Fruit fly (Drosophila melanogaster): ENCODE results near the gene mRRF1.
A peak's percentile ranks its signal among the peaks of the same experiment; 100 is the strongest.

mRRF1 gene

dm6 chr3L:9372278-9372975, 8.3 kb downstream of the mRRF1 start, which contains the start of the genes Hsp67Bc, CG4456 and Hsp22:
TSS of gene Hsp67Bc (minus strand) at chr3L:9372497.
TSS of gene CG4456 (plus strand) at chr3L:9372722.
TSS of gene Hsp22 (plus strand) at chr3L:9372931.
- TF ChIP-seq Rel (GFP tag; optimal IDR thresholded peaks at IDR 0.05) (no peak), Rel (tag; optimal IDR thresholded peaks at IDR 0.05) (peak; percentile 5), GATAd (GFP tag; optimal IDR thresholded peaks at IDR 0.05) (no peak)

dm6 chr3L:9373374-9374004, 9.3 kb downstream of the mRRF1 start:
- TF ChIP-seq Hnf4 (GFP tag; optimal IDR thresholded peaks at IDR 0.05) (peak; percentile 63), Dif (GFP tag; optimal IDR thresholded peaks at IDR 0.05; ENCODE audit: partially characterized antibody) (peak; percentile 96), CrebA (GFP tag; optimal IDR thresholded peaks at IDR 0.05; ENCODE audit: borderline replicate concordance) (no peak), ey (GFP tag; optimal IDR thresholded peaks at IDR 0.05) (peak; percentile 50), dmrt93B (GFP tag; optimal IDR thresholded peaks at IDR 0.05) (peak; percentile 36), rgr (GFP tag; optimal IDR thresholded peaks at IDR 0.05) (peak; percentile 82), fru (GFP tag; optimal IDR thresholded peaks at IDR 0.05) (peak; percentile 68), usp (GFP tag; optimal IDR thresholded peaks at IDR 0.05) (no peak), woc (GFP tag; optimal IDR thresholded peaks at IDR 0.05) (peak; percentile 1), foxo (GFP tag; optimal IDR thresholded peaks at IDR 0.05) (peak in 1 of 2 experiments; percentile 83), Mio (GFP tag; optimal IDR thresholded peaks at IDR 0.05) (no peak), Hr78 (GFP tag; optimal IDR thresholded peaks at IDR 0.05) (no peak), CG32264 (GFP tag; optimal IDR thresholded peaks at IDR 0.05) (no peak), HLH106 (tag; optimal IDR thresholded peaks at IDR 0.05) (peak; percentile 47), h (GFP tag; optimal IDR thresholded peaks at IDR 0.05) (peak; percentile 77), CG9705 (GFP tag; optimal IDR thresholded peaks at IDR 0.05) (peak; percentile 51), Jra (GFP tag; optimal IDR thresholded peaks at IDR 0.05) (peak; percentile 37), psq (GFP tag; optimal IDR thresholded peaks at IDR 0.05) (peak; percentile 47), sv (GFP tag; optimal IDR thresholded peaks at IDR 0.05) (peak; percentile 53), brk (GFP tag; optimal IDR thresholded peaks at IDR 0.05) (peak; percentile 63), Vsx2 (GFP tag; optimal IDR thresholded peaks at IDR 0.05; ENCODE audit: partially characterized antibody) (no peak), Rel (GFP tag; optimal IDR thresholded peaks at IDR 0.05) (no peak), Rel (tag; optimal IDR thresholded peaks at IDR 0.05) (peak; percentile 21), Sp1 (GFP tag; optimal IDR thresholded peaks at IDR 0.05) (peak; percentile 80), br (GFP tag; optimal IDR thresholded peaks at IDR 0.05) (peak; percentile 40), dl (GFP tag; optimal IDR thresholded peaks at IDR 0.05; ENCODE audit: insufficient read depth in 1 of 2, partially characterized antibody in 2 of 2) (peak; percentile 87 to 90), sage (GFP tag; optimal IDR thresholded peaks at IDR 0.05) (peak; percentile 57), jim (GFP tag; optimal IDR thresholded peaks at IDR 0.05) (no peak), OdsH (GFP tag; optimal IDR thresholded peaks at IDR 0.05) (peak; percentile 72), Hr83 (GFP tag; optimal IDR thresholded peaks at IDR 0.05; ENCODE audit: poor library complexity, severe bottlenecking) (peak; percentile 75)

dm6 chr3L:9375130-9375529, 11.0 kb downstream of the mRRF1 start, which contains the start of gene CG4461:
TSS of gene CG4461 (plus strand) at chr3L:9375430.
- TF ChIP-seq woc (GFP tag; optimal IDR thresholded peaks at IDR 0.05), result no peak
- TF ChIP-seq tai (GFP tag; optimal IDR thresholded peaks at IDR 0.05), result no peak
- no peak for TF ChIP-seq dmrt93B (GFP tag; optimal IDR thresholded peaks at IDR 0.05)
- no peak for TF ChIP-seq N (GFP tag; optimal IDR thresholded peaks at IDR 0.05)

dm6 chr3L:9376573-9376972, 12.4 kb downstream of the mRRF1 start:
- no peak for TF ChIP-seq ey (GFP tag; optimal IDR thresholded peaks at IDR 0.05)
- no peak for TF ChIP-seq Jra (GFP tag; optimal IDR thresholded peaks at IDR 0.05)
- TF ChIP-seq psq (GFP tag; optimal IDR thresholded peaks at IDR 0.05), result no peak
- no peak for TF ChIP-seq dmrt93B (GFP tag; optimal IDR thresholded peaks at IDR 0.05)
- TF ChIP-seq Vsx2 (GFP tag; optimal IDR thresholded peaks at IDR 0.05; ENCODE audit: partially characterized antibody), result no peak
- TF ChIP-seq CG9705 (GFP tag; optimal IDR thresholded peaks at IDR 0.05), result no peak
- no peak for TF ChIP-seq rgr (GFP tag; optimal IDR thresholded peaks at IDR 0.05)
- TF ChIP-seq CG32264 (GFP tag; optimal IDR thresholded peaks at IDR 0.05), result no peak
- TF ChIP-seq Hnf4 (GFP tag; optimal IDR thresholded peaks at IDR 0.05), result no peak
- TF ChIP-seq Sp1 (GFP tag; optimal IDR thresholded peaks at IDR 0.05), result no peak
- no peak for TF ChIP-seq br (GFP tag; optimal IDR thresholded peaks at IDR 0.05)
- TF ChIP-seq dsf (GFP tag; optimal IDR thresholded peaks at IDR 0.05; ENCODE audit: borderline replicate concordance), result no peak
- no peak for TF ChIP-seq OdsH (GFP tag; optimal IDR thresholded peaks at IDR 0.05)
- TF ChIP-seq Abd-B (GFP tag; optimal IDR thresholded peaks at IDR 0.05), result no peak
- no peak for TF ChIP-seq fru (GFP tag; optimal IDR thresholded peaks at IDR 0.05)
- TF ChIP-seq Myc (optimal IDR thresholded peaks at IDR 0.05), result no peak
- no peak for TF ChIP-seq Mio (GFP tag; optimal IDR thresholded peaks at IDR 0.05)

Data from whole organism, wandering third instar larva.